Worm (Caenorhabditis elegans) whole organism, L4 larva: ENCODE data around the gene ubq-2.

Experiments used
- arid-1 ChIP-seq: fragments of 200-800 bp; sonication (Bioruptor generic); conservative IDR thresholded peaks from 2 replicates; pipeline ENCODE4 v1.3.6; 2022; ENCODE audit warnings: missing genetic modification reagents, missing genetic modification characterization, missing compliant biosample characterization
- ceh-28 ChIP-seq: fragments of 150-350 bp; optimal IDR thresholded peaks from 2 replicates; lab custom pipeline; 2014; ENCODE audit warnings: missing biosample characterization, missing genetic modification reagents, missing genetic modification characterization
- mdl-1 ChIP-seq, 2 experiments: fragments of 150-350 bp in 1 of 2; sonication (generic microtip) in 1 of 2; optimal IDR thresholded peaks; 2 replicates each; lab custom pipeline; 2014 to 2017; ENCODE audit warnings: missing biosample characterization in 2 of 2, missing genetic modification characterization in 2 of 2
- nhr-10 ChIP-seq: fragments of 150-350 bp; optimal IDR thresholded peaks from 2 replicates; lab custom pipeline; 2014; ENCODE audit warnings: missing biosample characterization, missing genetic modification characterization
- set-16 ChIP-seq: fragments of 200-800 bp; sonication (Bioruptor generic); IDR thresholded peaks from 2 replicates; pipeline ENCODE4 v1.3.6; 2022; ENCODE audit warnings: missing genetic modification reagents, missing genetic modification characterization, missing compliant biosample characterization
- zfp-3 ChIP-seq: fragments of 200-800 bp; sonication (Bioruptor generic); conservative IDR thresholded peaks from 2 replicates; pipeline ENCODE4 v1.3.6; 2022; ENCODE audit warnings: missing genetic modification reagents, missing genetic modification characterization, missing compliant biosample characterization
- ztf-11 ChIP-seq: fragments of 150-350 bp; optimal IDR thresholded peaks from 2 replicates; lab custom pipeline; 2014; ENCODE audit warnings: missing biosample characterization, missing genetic modification characterization

DNA sequence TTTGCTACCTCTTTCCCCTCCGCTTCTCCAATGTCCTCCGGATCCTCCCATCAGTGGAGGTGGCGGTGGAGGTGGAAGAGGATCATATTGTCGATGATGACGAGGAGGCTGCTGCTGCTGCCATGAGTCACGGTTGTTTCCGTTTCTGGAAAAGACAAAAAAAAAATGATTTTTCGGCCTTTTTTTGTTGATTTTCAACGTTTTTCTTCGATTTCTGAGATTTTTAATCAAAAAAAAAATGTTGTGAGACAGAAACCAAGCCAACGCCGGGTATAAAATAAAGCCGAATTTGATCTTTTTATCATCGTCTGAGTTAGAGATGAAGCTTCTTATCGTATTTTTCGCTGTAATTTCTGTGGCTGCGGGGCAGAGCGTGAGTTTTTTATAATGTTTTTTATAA is 48.8 kb downstream of the ubq-2 start, which contains the start of gene Y37D8A.19:
- no peak for TF ChIP-seq ceh-28 (tag; lab: Kevin White, UChicago)
- no peak for TF ChIP-seq ztf-11 (tag; lab: Kevin White, UChicago)
- TF ChIP-seq set-16, result no peak
- TF ChIP-seq arid-1, result no peak
- TF ChIP-seq nhr-10 (tag; lab: Kevin White, UChicago), result no peak
- no peak for TF ChIP-seq mdl-1 (tag; optimal IDR thresholded peaks at IDR 0.05; lab: Kevin White, UChicago)
- no peak for TF ChIP-seq zfp-3 (GFP tag; lab: Robert Waterston, UW)
